Worm (Caenorhabditis elegans) whole organism, mixed stage, embryonic: ENCODE measurements around the gene F45D11.7.

Source experiments
- blmp-1 ChIP-seq: fragments of 150-350 bp; optimal IDR thresholded peaks from 2 replicates; lab custom pipeline; 2014; ENCODE audit warnings: missing biosample characterization, missing genetic modification characterization
- nhr-2 ChIP-seq: fragments of 150-350 bp; optimal IDR thresholded peaks from 2 replicates; lab custom pipeline; 2014; ENCODE audit warnings: missing biosample characterization, missing genetic modification characterization
- pha-4 ChIP-seq: fragments of 150-350 bp; optimal IDR thresholded peaks from 2 replicates; lab custom pipeline; 2018; ENCODE audit warnings: missing biosample characterization, missing genetic modification reagents, missing genetic modification characterization
- snpc-4 ChIP-seq: fragments of 150-350 bp; optimal IDR thresholded peaks from 2 replicates; lab custom pipeline; 2014; ENCODE audit warnings: missing biosample characterization, missing genetic modification characterization
- unc-39 ChIP-seq: fragments of 150-350 bp; optimal IDR thresholded peaks from 2 replicates; lab custom pipeline; 2014; ENCODE audit warnings: missing biosample characterization, missing genetic modification characterization

DNA sequence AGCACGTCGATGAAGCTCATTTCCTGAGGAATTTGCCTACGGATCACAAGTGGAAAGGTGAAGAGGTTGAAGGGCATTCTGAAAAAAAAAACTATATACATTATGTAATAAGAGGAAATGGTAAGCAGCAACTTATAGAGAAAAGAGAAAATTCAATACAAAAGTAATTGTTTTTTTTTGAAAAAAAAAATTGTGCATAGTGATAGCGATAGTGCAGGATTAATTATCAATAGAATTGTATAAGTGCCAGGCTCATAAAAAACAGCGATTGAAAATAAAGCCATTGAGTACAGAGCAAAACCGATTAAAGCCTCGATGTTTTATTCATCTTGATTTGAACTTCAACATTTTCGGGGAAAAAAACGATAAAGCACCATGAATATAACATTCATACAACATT is 21.5 kb upstream of the F45D11.7 start, which contains the start of gene C32B5.15:
- TF ChIP-seq nhr-2 = no peak
- TF ChIP-seq pha-4 (tag; lab: Kevin White, UChicago) = no peak
- TF ChIP-seq blmp-1 = no peak
- TF ChIP-seq snpc-4 (tag; lab: Kevin White, UChicago) = no peak
- no peak for TF ChIP-seq unc-39 (tag; lab: Kevin White, UChicago)
